Worm (Caenorhabditis elegans) whole organism, young adult: ENCODE results near the gene algn-9.

Source experiments
- F22D6.2 ChIP-seq: sonication (generic microtip); optimal IDR thresholded peaks from 2 replicates; lab custom pipeline; 2016; ENCODE audit warnings: mild to moderate bottlenecking, missing genetic modification characterization, missing compliant biosample characterization
- F33H1.4 ChIP-seq: fragments of 200-800 bp; sonication (Bioruptor generic); IDR thresholded peaks from 2 replicates; pipeline ENCODE4 v1.3.6; 2022; ENCODE audit warnings: missing genetic modification reagents, missing genetic modification characterization, missing compliant biosample characterization
- Y56A3A.18 ChIP-seq: fragments of 200-800 bp; sonication (Bioruptor generic); IDR thresholded peaks from 2 replicates; pipeline ENCODE4 v1.3.6; 2022; ENCODE audit warnings: missing genetic modification reagents, missing genetic modification characterization, missing compliant biosample characterization
- Y79H2A.3 ChIP-seq: fragments of 200-800 bp; sonication (Bioruptor generic); conservative IDR thresholded peaks from 2 replicates; pipeline ENCODE4 v1.3.6; 2022; ENCODE audit warnings: missing genetic modification reagents, missing genetic modification characterization, missing compliant biosample characterization
- aptf-2 ChIP-seq: fragments of 200-800 bp; sonication (Bioruptor generic); conservative IDR thresholded peaks from 2 replicates; pipeline ENCODE4 v1.3.6; 2022; ENCODE audit warnings: missing genetic modification reagents, missing genetic modification characterization, missing compliant biosample characterization
- chd-7 ChIP-seq: sonication (generic microtip); optimal IDR thresholded peaks from 2 replicates; lab custom pipeline; 2016; ENCODE audit warnings: mild to moderate bottlenecking, missing genetic modification characterization, moderate library complexity, missing compliant biosample characterization
- pha-4 ChIP-seq: fragments of 150-350 bp; sonication (generic microtip); optimal IDR thresholded peaks from 2 replicates; lab custom pipeline; 2014; ENCODE audit warnings: missing biosample characterization, missing genetic modification reagents, missing genetic modification characterization
- repo-1 ChIP-seq: sonication (generic microtip); optimal IDR thresholded peaks from 2 replicates; lab custom pipeline; 2017; ENCODE audit warnings: mild to moderate bottlenecking, missing genetic modification characterization, missing compliant biosample characterization
- snpc-4 ChIP-seq, 5 experiments: fragments of 150-350 bp in 1 of 5; sonication (generic microtip) in 4 of 5; optimal IDR thresholded peaks; 2 replicates each; lab custom pipeline; 2014 to 2018; ENCODE audit warnings: missing genetic modification characterization in 5 of 5, missing biosample characterization in 3 of 5, antibody characterized with exemption in 2 of 5, mild to moderate bottlenecking in 2 of 5, missing compliant biosample characterization in 2 of 5, missing genotype in 2 of 5, moderate library complexity in 2 of 5, missing genetic modification reagents in 1 of 5
- sptf-2 ChIP-seq: fragments of 200-800 bp; sonication (Bioruptor generic); optimal IDR thresholded peaks from 2 replicates; lab custom pipeline; 2018; ENCODE audit warnings: mild to moderate bottlenecking, missing genetic modification characterization, missing compliant biosample characterization

ce11 chrII:10584036-10584435 is at the start of gene algn-9:
- TF ChIP-seq Y79H2A.3 (GFP tag; lab: Robert Waterston, UW) = no peak
- TF ChIP-seq F33H1.4 (GFP tag; lab: Robert Waterston, UW) = no peak
- TF ChIP-seq aptf-2 (GFP tag; lab: Robert Waterston, UW) = no peak
- no peak for TF ChIP-seq chd-7
- TF ChIP-seq pha-4 (tag; lab: Kevin White, UChicago) = no peak
- no peak for TF ChIP-seq Y56A3A.18 (GFP tag; lab: Robert Waterston, UW)
- no peak for TF ChIP-seq repo-1 (tag; lab: Kevin White, UChicago)
- no peak for TF ChIP-seq snpc-4 (GFP tag; optimal IDR thresholded peaks at IDR 0.05; lab: Kevin White, UChicago)
- no peak for TF ChIP-seq snpc-4 (tag; optimal IDR thresholded peaks at IDR 0.05; lab: Kevin White, UChicago)
- no peak for TF ChIP-seq sptf-2
- no peak for TF ChIP-seq F22D6.2 (tag; lab: Kevin White, UChicago)
